Fruit fly (Drosophila melanogaster): ENCODE data around the gene ttk.

Gene ttk

DNA sequence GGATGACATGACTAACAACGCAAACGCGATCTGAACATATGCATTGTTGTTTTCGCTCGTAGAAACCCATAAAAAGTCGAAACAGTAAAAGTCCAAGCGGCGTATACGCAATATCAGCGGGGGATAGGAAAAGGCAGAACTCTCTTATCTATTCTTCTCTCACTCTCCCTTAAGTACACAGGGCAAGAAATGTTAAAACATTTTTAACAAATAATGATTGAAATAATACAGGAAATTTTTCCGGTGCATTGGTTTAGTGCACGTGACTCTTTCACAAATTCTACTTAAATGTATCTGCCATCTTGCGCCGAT is 2.0 kb downstream of the ttk start:
- TF ChIP-seq Med (GFP tag) (peak; percentile 48), CoRest (tag; optimal IDR thresholded peaks at IDR 0.05) (no peak), kni (GFP tag; optimal IDR thresholded peaks at IDR 0.05) (peak; percentile 2), cwo (GFP tag; optimal IDR thresholded peaks at IDR 0.05) (peak; percentile 19), Pdp1 (GFP tag; optimal IDR thresholded peaks at IDR 0.05) (peak in 1 of 2 experiments; percentile 1), CG11504 (tag; optimal IDR thresholded peaks at IDR 0.05) (peak; percentile 60), otp (GFP tag; IDR thresholded peaks at IDR 0.05) (no peak), fd3F (GFP tag; optimal IDR thresholded peaks at IDR 0.05) (no peak), crol (GFP tag; IDR thresholded peaks at IDR 0.05) (peak; percentile 46; the same call in 1 of the 2 replicates), CG3163 (GFP tag; optimal IDR thresholded peaks at IDR 0.05) (peak; percentile 76), Poxn (GFP tag; IDR thresholded peaks at IDR 0.05) (no peak), Sry-δ (GFP tag; optimal IDR thresholded peaks at IDR 0.05) (no peak), Trl (optimal IDR thresholded peaks at IDR 0.05) (peak in 1 of 2 experiments; percentile 74), Trl (GFP tag; optimal IDR thresholded peaks at IDR 0.05) (no peak), CG7372 (GFP tag; IDR thresholded peaks at IDR 0.05) (0 out of 2 replicates have a peak, but pooled peaks have one; percentile 14), MTF-1 (GFP tag; optimal IDR thresholded peaks at IDR 0.05; ENCODE audit: borderline replicate concordance) (peak; percentile 3), Blimp-1 (GFP tag; optimal IDR thresholded peaks at IDR 0.05) (peak; percentile 12), hkb (optimal IDR thresholded peaks at IDR 0.05) (no peak), hkb (GFP tag; IDR thresholded peaks at IDR 0.05) (no peak), Rx (GFP tag; IDR thresholded peaks at IDR 0.05) (no peak), ci (GFP tag; IDR thresholded peaks at IDR 0.05) (0 out of 3 replicates have a peak, but pooled peaks have one; percentile 29), HHEX (GFP tag; optimal IDR thresholded peaks at IDR 0.05) (peak; percentile 10), CG3281 (GFP tag; optimal IDR thresholded peaks at IDR 0.05) (peak; percentile 1), sug (tag; optimal IDR thresholded peaks at IDR 0.05) (peak; percentile 33), CG2199 (GFP tag; IDR thresholded peaks at IDR 0.05) (peak; percentile 49; the same call in 1 of the 3 replicates), Gug (GFP tag; IDR thresholded peaks at IDR 0.05) (no peak), Asciz (GFP tag; optimal IDR thresholded peaks at IDR 0.05) (peak; percentile 4)

DNA sequence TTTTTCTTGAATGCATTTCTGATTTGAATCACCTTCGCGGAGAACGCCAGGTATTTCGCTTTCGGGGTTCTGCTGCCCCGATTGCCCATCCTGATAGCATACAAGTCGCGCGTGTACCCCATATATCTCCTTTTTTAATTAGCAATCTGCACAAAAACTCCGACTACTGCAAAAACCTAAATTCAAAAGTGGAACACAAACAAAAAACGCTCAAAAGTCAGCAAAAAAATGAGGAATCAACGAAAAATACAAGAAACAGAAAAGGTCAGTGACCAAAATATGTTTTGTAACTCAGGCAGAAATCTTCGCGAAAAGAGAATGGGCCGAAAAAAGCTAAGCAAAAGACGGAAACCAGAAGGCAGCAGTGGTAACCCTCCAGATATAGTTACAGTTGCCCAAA is 2.6 kb downstream of the ttk start:
- TF ChIP-seq Rx (GFP tag; IDR thresholded peaks at IDR 0.05) (no peak), CG18262 (tag; optimal IDR thresholded peaks at IDR 0.05) (no peak), CG32767 (GFP tag; IDR thresholded peaks at IDR 0.05) (no peak), CG5953 (GFP tag; IDR thresholded peaks at IDR 0.05) (no peak), h (optimal IDR thresholded peaks at IDR 0.05) (no peak), CG17361 (GFP tag; IDR thresholded peaks at IDR 0.05) (no peak)

DNA sequence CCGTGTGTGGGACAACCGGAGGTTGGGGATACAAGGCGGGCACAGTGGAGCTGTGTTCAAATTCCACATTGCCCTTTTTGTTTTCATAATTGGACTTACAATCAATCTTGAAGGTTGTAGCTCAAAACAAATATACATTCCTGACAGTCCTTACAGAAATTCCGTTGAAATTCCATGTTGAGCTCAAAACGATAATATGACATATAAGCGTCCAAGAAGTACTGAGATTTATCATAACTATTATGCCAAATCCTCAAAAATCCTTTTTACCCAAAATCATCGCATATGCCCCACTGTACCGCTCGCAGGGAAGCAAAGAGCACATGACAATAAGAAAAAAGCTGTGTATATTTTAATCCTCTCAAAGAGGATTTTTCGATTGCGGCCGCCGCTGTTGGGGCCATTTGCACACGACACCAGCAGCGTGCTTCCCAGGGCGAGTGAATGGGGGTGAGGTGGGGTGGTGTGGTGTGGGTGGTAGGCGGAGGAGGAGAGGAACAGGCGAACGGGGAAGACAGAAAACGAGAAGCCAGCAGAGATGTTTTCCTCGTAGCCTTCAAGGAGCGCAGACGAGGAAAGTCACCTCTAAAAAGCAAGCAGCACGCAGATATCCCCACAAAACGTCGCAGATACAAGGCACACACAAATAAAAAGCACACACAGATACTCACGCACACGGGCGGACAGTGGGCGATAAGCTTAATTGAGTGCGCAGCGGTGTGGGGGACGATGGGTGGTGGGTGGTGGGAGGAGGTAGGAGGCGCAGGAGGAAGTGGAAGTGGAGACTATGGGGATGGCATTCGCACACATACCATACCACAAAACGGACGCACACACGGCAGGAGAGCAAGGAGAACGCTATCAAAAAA is 3.9 kb downstream of the ttk start:
- TF ChIP-seq Nf-YC (tag; optimal IDR thresholded peaks at IDR 0.05) (peak; percentile 18), ac (GFP tag; optimal IDR thresholded peaks at IDR 0.05) (no peak), kah (GFP tag; optimal IDR thresholded peaks at IDR 0.05) (no peak), CG8944 (GFP tag; optimal IDR thresholded peaks at IDR 0.05) (peak; percentile 27), CG3407 (GFP tag; optimal IDR thresholded peaks at IDR 0.05) (peak; percentile 5), Optix (GFP tag; IDR thresholded peaks at IDR 0.05) (peak; percentile 57; the same call in 2 of the 3 replicates), Scr (GFP tag; IDR thresholded peaks at IDR 0.05; ENCODE audit: partially characterized antibody) (no peak), crol (GFP tag; IDR thresholded peaks at IDR 0.05) (peak; percentile 82), Jarid2 (GFP tag; optimal IDR thresholded peaks at IDR 0.05) (peak; percentile 15), ash1 (GFP tag; optimal IDR thresholded peaks at IDR 0.05) (no peak), CG15269 (tag; optimal IDR thresholded peaks at IDR 0.05) (peak; percentile 71), CG11504 (tag; optimal IDR thresholded peaks at IDR 0.05) (peak; percentile 76), chm (GFP tag; IDR thresholded peaks at IDR 0.05) (no peak), usp (GFP tag; optimal IDR thresholded peaks at IDR 0.05) (no peak), CG33213 (GFP tag; optimal IDR thresholded peaks at IDR 0.05) (peak; percentile 50), Dbx (GFP tag; IDR thresholded peaks at IDR 0.05) (0 out of 3 replicates have a peak, but pooled peaks have one; percentile 17), CG17912 (GFP tag; optimal IDR thresholded peaks at IDR 0.05) (no peak), jumu (GFP tag; optimal IDR thresholded peaks at IDR 0.05) (peak; percentile 40), dan (GFP tag; IDR thresholded peaks at IDR 0.05) (no peak)

Data from whole organism, embryonic.